Fruit fly (Drosophila melanogaster) whole organism, pupa: Measurements from ENCODE around the gene CG1572.
A peak's percentile ranks its signal among the peaks of the same experiment; 100 is the strongest.
"Not testable (repeated sequence)": the region's sequence is repeated elsewhere in the genome, so short reads cannot be mapped to it uniquely, and the experiment has no call there.

ENCODE experiments used
- CG10348 ChIP-seq: fragments of 200-800 bp; sonication (Bioruptor generic); IDR thresholded peaks from 2 replicates; pipeline ENCODE4 v1.3.6; 2022; ENCODE audit warnings: missing biosample characterization, missing genetic modification characterization
- CG12605 ChIP-seq: fragments of 200-800 bp; sonication (Bioruptor generic); IDR thresholded peaks from 2 replicates; pipeline ENCODE4 v1.3.6; 2022; ENCODE audit warnings: missing biosample characterization, missing genetic modification characterization
- CG13204 ChIP-seq: fragments of 200-800 bp; sonication (Bioruptor generic); optimal IDR thresholded peaks from 2 replicates; lab custom pipeline; 2018; ENCODE audit warnings: missing biosample characterization, mild to moderate bottlenecking, missing genetic modification characterization, moderate library complexity
- CG14655 ChIP-seq: fragments of 200-800 bp; sonication (Bioruptor generic); optimal IDR thresholded peaks from 3 replicates; lab custom pipeline; 2017; ENCODE audit warnings: mild to moderate bottlenecking, missing biosample characterization, missing genetic modification reagents, missing genetic modification characterization
- CG15710 ChIP-seq: fragments of 200-800 bp; sonication (Bioruptor generic); optimal IDR thresholded peaks from 2 replicates; lab custom pipeline; 2018; ENCODE audit warnings: missing biosample characterization, mild to moderate bottlenecking, missing genetic modification characterization, moderate library complexity
- CG17806 ChIP-seq: fragments of 200-800 bp; sonication (Bioruptor generic); optimal IDR thresholded peaks from 2 replicates; lab custom pipeline; 2018; ENCODE audit warnings: missing biosample characterization, mild to moderate bottlenecking, missing genetic modification characterization, moderate library complexity
- CG32121 ChIP-seq: fragments of 200-800 bp; sonication (Bioruptor generic); IDR thresholded peaks from 2 replicates; pipeline ENCODE4 v1.3.6; 2022; ENCODE audit warnings: missing biosample characterization, missing genetic modification characterization
- CG34367 ChIP-seq: fragments of 200-800 bp; sonication (Bioruptor generic); optimal IDR thresholded peaks from 2 replicates; lab custom pipeline; 2018; ENCODE audit warnings: missing biosample characterization, mild to moderate bottlenecking, missing genetic modification characterization
- CG4496 ChIP-seq: fragments of 200-800 bp; sonication (Bioruptor generic); IDR thresholded peaks from 3 replicates; pipeline ENCODE4 v1.3.6; 2022; ENCODE audit warnings: missing biosample characterization, missing genetic modification characterization
- CG8159 ChIP-seq: fragments of 200-800 bp; sonication (Bioruptor generic); optimal IDR thresholded peaks from 3 replicates; lab custom pipeline; 2018; ENCODE audit warnings: missing biosample characterization, mild to moderate bottlenecking, missing genetic modification characterization, moderate library complexity
- CG8301 ChIP-seq: fragments of 200-800 bp; sonication (Bioruptor generic); optimal IDR thresholded peaks from 2 replicates; lab custom pipeline; 2018; ENCODE audit warnings: missing biosample characterization, mild to moderate bottlenecking, missing genetic modification characterization
- CG9948 ChIP-seq: fragments of 200-800 bp; sonication (Bioruptor generic); optimal IDR thresholded peaks from 2 replicates; lab custom pipeline; 2018; ENCODE audit warnings: missing biosample characterization, mild to moderate bottlenecking, missing genetic modification characterization, moderate library complexity
- D1 ChIP-seq: fragments of 200-800 bp; sonication (Bioruptor generic); optimal IDR thresholded peaks from 2 replicates; lab custom pipeline; 2018; ENCODE audit warnings: missing biosample characterization, mild to moderate bottlenecking, missing genetic modification characterization, moderate library complexity
- EcR ChIP-seq: fragments of 200-800 bp; sonication (Bioruptor generic); optimal IDR thresholded peaks from 3 replicates; lab custom pipeline; 2019; ENCODE audit warnings: missing biosample characterization, missing genetic modification characterization, mild to moderate bottlenecking, moderate library complexity, missing genetic modification reagents
- Ets98B ChIP-seq: fragments of 200-800 bp; sonication (Bioruptor generic); IDR thresholded peaks from 2 replicates; pipeline ENCODE4 v1.3.6; 2022; ENCODE audit warnings: missing biosample characterization, missing genetic modification characterization
- Pif1A ChIP-seq: fragments of 200-800 bp; sonication (Bioruptor generic); optimal IDR thresholded peaks from 3 replicates; lab custom pipeline; 2016; ENCODE audit warnings: missing biosample characterization, missing genetic modification characterization
- Pif1B ChIP-seq: fragments of 200-800 bp; sonication (Bioruptor generic); optimal IDR thresholded peaks from 3 replicates; lab custom pipeline; 2016; ENCODE audit warnings: missing biosample characterization, missing genetic modification characterization
- Snoo ChIP-seq: fragments of 200-800 bp; sonication (Bioruptor generic); optimal IDR thresholded peaks from 3 replicates; lab custom pipeline; 2017; ENCODE audit warnings: missing biosample characterization, mild to moderate bottlenecking, missing genetic modification characterization, inconsistent platforms
- fd96Ca ChIP-seq: fragments of 200-800 bp; sonication (Bioruptor generic); IDR thresholded peaks from 3 replicates; pipeline ENCODE4 v1.3.6; 2022; ENCODE audit warnings: missing biosample characterization, missing genetic modification characterization
- gl ChIP-seq: fragments of 200-800 bp; sonication (Bioruptor generic); optimal IDR thresholded peaks from 2 replicates; lab custom pipeline; 2018; ENCODE audit warnings: missing biosample characterization, mild to moderate bottlenecking, missing genetic modification characterization
- rn ChIP-seq: fragments of 200-800 bp; sonication (Bioruptor generic); IDR thresholded peaks from 2 replicates; pipeline ENCODE4 v1.3.6; 2022; ENCODE audit warnings: missing biosample characterization, missing genetic modification characterization

Gene CG1572

dm6 chrX:11558389-11558908, at the start of gene CG1572:
Gene CG1572 (minus strand): TSS chrX:11558654.
- TF ChIP-seq Pif1A (peak; percentile 11), CG13204 (GFP tag; lab: Kevin White, UChicago) (peak; percentile 29), CG12605 (GFP tag; lab: Robert Waterston, UW) (0 out of 2 replicates have a peak, but pooled peaks have one; percentile 19), fd96Ca (no peak), CG32121 (GFP tag; lab: Robert Waterston, UW) (0 out of 2 replicates have a peak, but pooled peaks have one; percentile 48), CG9948 (no peak), Pif1B (GFP tag; lab: Kevin White, UChicago) (peak; percentile 34), CG4496 (GFP tag; lab: Robert Waterston, UW) (peak; percentile 30; the same call in 1 of the 3 replicates), Ets98B (GFP tag; lab: Robert Waterston, UW) (peak; percentile 59), Snoo (tag; lab: Kevin White, UChicago) (peak; percentile 28), gl (tag; lab: Kevin White, UChicago) (no peak), CG14655 (GFP tag; lab: Kevin White, UChicago) (peak; percentile 18)

- TF ChIP-seq gl (tag; lab: Kevin White, UChicago) = no peak
- no peak for TF ChIP-seq CG8159
- TF ChIP-seq CG8301 = no peak
- TF ChIP-seq CG9948 = no peak
- no peak for TF ChIP-seq EcR (GFP tag; lab: Kevin White, UChicago)
- no peak for TF ChIP-seq CG10348 (GFP tag; lab: Robert Waterston, UW)
- no peak for TF ChIP-seq Pif1A
- TF ChIP-seq rn = no peak
Measured at dm6 chrX:11604094-11604493, 45.6 kb upstream of the CG1572 start, which contains the start of gene CG2533. Gene CG2533 (minus strand): TSS chrX:11604194.

- TF ChIP-seq Pif1A = no peak
- TF ChIP-seq CG32121 (GFP tag; lab: Robert Waterston, UW) = no peak
- 0 out of 2 replicates have a peak, but pooled peaks have one; percentile 22 for TF ChIP-seq CG12605 (GFP tag; lab: Robert Waterston, UW)
- no peak for TF ChIP-seq CG34367 (tag; lab: Kevin White, UChicago)
Measured at dm6 chrX:11601408-11601807, 43.0 kb upstream of the CG1572 start.

- TF ChIP-seq rn (no peak), CG10348 (GFP tag; lab: Robert Waterston, UW) (no peak), CG17806 (peak; percentile 27), Ets98B (GFP tag; lab: Robert Waterston, UW) (no peak), CG4496 (GFP tag; lab: Robert Waterston, UW) (peak; percentile 31; the same call in 2 of the 3 replicates), CG8301 (peak; percentile 15), CG14655 (GFP tag; lab: Kevin White, UChicago) (no peak), gl (tag; lab: Kevin White, UChicago) (no peak), CG13204 (GFP tag; lab: Kevin White, UChicago) (no peak), EcR (GFP tag; lab: Kevin White, UChicago) (peak; percentile 67), CG15710 (tag; lab: Kevin White, UChicago) (peak; percentile 25), CG9948 (no peak), D1 (no peak), Snoo (tag; lab: Kevin White, UChicago) (peak; percentile 6), Pif1B (GFP tag; lab: Kevin White, UChicago) (peak; percentile 55), CG34367 (tag; lab: Kevin White, UChicago) (no peak), fd96Ca (peak; percentile 49; the same call in 1 of the 3 replicates), Pif1A (peak; percentile 63), CG8159 (no peak), CG12605 (GFP tag; lab: Robert Waterston, UW) (no peak; the same call in 1 of the 2 replicates), CG32121 (GFP tag; lab: Robert Waterston, UW) (no peak)
Measured at dm6 chrX:11600795-11601358, 42.4 kb upstream of the CG1572 start.

dm6 chrX:11599589-11599988, 41.1 kb upstream of the CG1572 start, which contains the start of gene rho-4:
Gene rho-4 (plus strand): TSS chrX:11599838.
- not testable (repeated sequence) for TF ChIP-seq Ets98B (GFP tag; lab: Robert Waterston, UW); Pif1A; CG10348 (GFP tag; lab: Robert Waterston, UW)

- TF ChIP-seq CG32121 (GFP tag; lab: Robert Waterston, UW) (no peak), CG17806 (no peak), Snoo (tag; lab: Kevin White, UChicago) (no peak), CG13204 (GFP tag; lab: Kevin White, UChicago) (no peak), CG10348 (GFP tag; lab: Robert Waterston, UW) (no peak), Pif1B (GFP tag; lab: Kevin White, UChicago) (no peak), Ets98B (GFP tag; lab: Robert Waterston, UW) (no peak), CG14655 (GFP tag; lab: Kevin White, UChicago) (no peak), CG4496 (GFP tag; lab: Robert Waterston, UW) (no peak), CG15710 (tag; lab: Kevin White, UChicago) (no peak), D1 (no peak), CG8159 (no peak), CG12605 (GFP tag; lab: Robert Waterston, UW) (no peak), EcR (GFP tag; lab: Kevin White, UChicago) (no peak), rn (no peak), CG34367 (tag; lab: Kevin White, UChicago) (no peak), CG9948 (no peak)
Measured at dm6 chrX:11584075-11584474, 25.6 kb upstream of the CG1572 start, which contains the start of gene pkm. Gene pkm (minus strand): TSS chrX:11584175.
